Worm (Caenorhabditis elegans): ENCODE results near the gene sma-10.

DNA sequence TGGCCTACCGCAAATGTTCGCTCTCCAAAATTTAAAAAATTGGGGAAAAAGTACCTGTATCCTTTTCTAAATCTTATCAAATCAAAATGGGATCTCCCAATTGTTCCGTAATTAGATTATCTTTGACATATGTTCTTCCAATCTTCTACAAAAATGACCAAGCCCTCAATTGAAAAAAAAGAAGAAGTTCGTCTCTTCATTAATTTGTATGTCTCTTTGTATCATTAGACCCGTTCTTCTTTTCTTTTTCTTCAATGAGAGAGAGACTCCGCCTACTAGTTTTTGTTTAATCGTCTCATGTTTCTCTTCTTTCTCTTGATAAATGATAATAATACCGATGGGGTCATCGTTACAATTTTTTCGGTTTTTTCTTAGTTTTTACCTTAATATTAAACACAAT is 29.0 kb downstream of the sma-10 start:
- TF ChIP-seq nhr-76 (tag; optimal IDR thresholded peaks at IDR 0.05) (no peak), nhr-28 (tag; optimal IDR thresholded peaks at IDR 0.05) (no peak), aly-2 (tag; optimal IDR thresholded peaks at IDR 0.05) (no peak), nhr-237 (tag; optimal IDR thresholded peaks at IDR 0.05) (no peak), zag-1 (tag; optimal IDR thresholded peaks at IDR 0.05) (no peak)
